Worm (Caenorhabditis elegans) whole organism, early embryonic: ENCODE data around the gene F29A7.8.

Experiments
- B0310.2 ChIP-seq: sonication (generic microtip); optimal IDR thresholded peaks from 2 replicates; lab custom pipeline; 2016; ENCODE audit warnings: mild to moderate bottlenecking, missing genetic modification characterization, missing compliant biosample characterization
- F13C5.2 ChIP-seq: sonication (generic microtip); optimal IDR thresholded peaks from 2 replicates; lab custom pipeline; 2017; ENCODE audit warnings: mild to moderate bottlenecking, missing genetic modification characterization, inconsistent platforms, missing compliant biosample characterization
- aly-1 ChIP-seq: sonication (generic microtip); optimal IDR thresholded peaks from 2 replicates; lab custom pipeline; 2016; ENCODE audit warnings: missing genetic modification characterization, missing compliant biosample characterization
- ama-1 ChIP-seq: fragments of 150-350 bp; optimal IDR thresholded peaks from 2 replicates; lab custom pipeline; 2014
- ceh-13 ChIP-seq: fragments of 200-800 bp; sonication (Bioruptor generic); optimal IDR thresholded peaks from 2 replicates; lab custom pipeline; 2018; ENCODE audit warnings: mild to moderate bottlenecking, missing genetic modification characterization, missing compliant biosample characterization
- ceh-36 ChIP-seq: sonication (generic microtip); optimal IDR thresholded peaks from 2 replicates; lab custom pipeline; 2016; ENCODE audit warnings: missing genetic modification characterization, inconsistent platforms, missing compliant biosample characterization
- ets-7 ChIP-seq: sonication (generic microtip); optimal IDR thresholded peaks from 2 replicates; lab custom pipeline; 2016; ENCODE audit warnings: missing genotype, missing genetic modification characterization, missing compliant biosample characterization
- flt-1 ChIP-seq: fragments of 200-800 bp; sonication (Bioruptor generic); IDR thresholded peaks from 2 replicates; pipeline ENCODE4 v1.3.6; 2022; ENCODE audit warnings: missing genetic modification characterization, missing compliant biosample characterization
- hmbx-1 ChIP-seq: sonication (generic microtip); optimal IDR thresholded peaks from 2 replicates; lab custom pipeline; 2016; ENCODE audit warnings: mild to moderate bottlenecking, missing genetic modification characterization, missing compliant biosample characterization
- hmg-4 ChIP-seq: fragments of 200-800 bp; sonication (Bioruptor generic); optimal IDR thresholded peaks from 2 replicates; lab custom pipeline; 2018; ENCODE audit warnings: mild to moderate bottlenecking, missing genetic modification characterization, missing compliant biosample characterization
- hnd-1 ChIP-seq: sonication (generic microtip); optimal IDR thresholded peaks from 2 replicates; lab custom pipeline; 2016; ENCODE audit warnings: missing genetic modification characterization, missing compliant biosample characterization
- pes-1 ChIP-seq: fragments of 200-800 bp; sonication (Bioruptor generic); IDR thresholded peaks from 2 replicates; pipeline ENCODE4 v1.3.6; 2022; ENCODE audit warnings: missing genetic modification reagents, missing genetic modification characterization, missing compliant biosample characterization
- scrt-1 ChIP-seq: fragments of 200-800 bp; sonication (Bioruptor generic); IDR thresholded peaks from 2 replicates; pipeline ENCODE4 v1.3.6; 2022; ENCODE audit warnings: missing genetic modification characterization, missing compliant biosample characterization
- sea-1 ChIP-seq: fragments of 200-800 bp; sonication (Bioruptor generic); conservative IDR thresholded peaks from 2 replicates; pipeline ENCODE4 v1.3.6; 2022; ENCODE audit warnings: missing genetic modification characterization, missing compliant biosample characterization
- tbx-11 ChIP-seq: fragments of 200-800 bp; sonication (Bioruptor generic); IDR thresholded peaks from 2 replicates; pipeline ENCODE4 v1.3.6; 2022; ENCODE audit warnings: missing genetic modification characterization, missing compliant biosample characterization
- tbx-37 ChIP-seq: fragments of 200-800 bp; sonication (Bioruptor generic); conservative IDR thresholded peaks from 2 replicates; pipeline ENCODE4 v1.3.6; 2022; ENCODE audit warnings: missing genetic modification reagents, missing genetic modification characterization, missing compliant biosample characterization
- tra-4 ChIP-seq: sonication (generic microtip); optimal IDR thresholded peaks from 2 replicates; lab custom pipeline; 2017; ENCODE audit warnings: missing genetic modification characterization, missing compliant biosample characterization

Gene F29A7.8

DNA sequence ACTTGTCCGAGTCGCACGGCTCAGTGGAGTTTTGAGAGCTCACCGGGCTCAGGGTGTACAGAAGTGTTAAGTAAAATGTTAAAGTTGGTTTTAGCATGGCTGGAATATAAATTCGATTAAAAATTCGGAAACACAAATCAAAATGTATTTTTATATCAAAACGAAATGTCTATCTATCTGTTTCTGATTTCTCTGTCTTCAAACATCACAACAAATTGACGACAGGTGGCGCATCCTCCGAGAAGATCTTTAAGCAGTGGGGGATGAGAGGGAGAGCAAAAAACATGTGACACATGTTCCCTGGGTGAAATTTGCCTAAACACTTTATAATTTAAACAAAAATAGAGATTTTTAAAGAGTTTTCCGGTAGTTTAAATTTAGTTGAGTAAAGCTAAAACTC is 11.2 kb upstream of the F29A7.8 start, which contains the start of gene F08D12.7:
Gene F08D12.7, minus strand, starts transcription at position 101 of the 400 bp plus-strand sequence.
- TF ChIP-seq ama-1 (lab: Kevin White, UChicago) = no peak
- TF ChIP-seq scrt-1 (GFP tag; lab: Robert Waterston, UW) = no peak
- TF ChIP-seq ceh-36 (tag; lab: Kevin White, UChicago) = no peak
- TF ChIP-seq F13C5.2 = no peak
- TF ChIP-seq hnd-1 = no peak
- TF ChIP-seq ceh-13 (GFP tag; lab: Kevin White, UChicago) = no peak
- no peak for TF ChIP-seq aly-1
- TF ChIP-seq ets-7 = no peak
- no peak for TF ChIP-seq pes-1 (GFP tag; lab: Robert Waterston, UW)
- no peak for TF ChIP-seq tbx-11
- TF ChIP-seq B0310.2 (tag; lab: Kevin White, UChicago) = no peak
- TF ChIP-seq tra-4 = no peak
- TF ChIP-seq flt-1 (GFP tag; lab: Robert Waterston, UW) = no peak

DNA sequence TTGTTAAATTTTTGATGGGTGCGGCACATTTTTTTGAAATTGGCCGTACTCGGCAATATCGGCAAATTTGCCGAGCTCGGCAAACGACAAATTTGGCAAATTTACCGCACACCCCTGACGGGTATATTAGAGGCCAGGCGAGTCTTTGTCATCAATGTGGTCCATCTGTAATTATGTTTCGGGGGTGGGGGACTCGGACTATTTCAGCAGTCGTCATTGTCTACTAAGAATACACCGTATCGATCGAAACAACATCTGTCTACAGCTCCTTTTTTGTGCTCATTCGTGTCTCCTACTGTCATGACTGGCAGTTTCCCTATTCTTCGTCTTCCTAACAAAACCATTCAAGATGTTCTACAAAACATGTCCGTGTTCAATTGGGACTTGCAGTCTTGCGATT is 8.5 kb upstream of the F29A7.8 start, which contains the start of gene F08D12.15:
Gene F08D12.15, plus strand, starts transcription at position 301 of the 400 bp plus-strand sequence.
- TF ChIP-seq tra-4 (no peak), ama-1 (lab: Kevin White, UChicago) (no peak), sea-1 (GFP tag; lab: Robert Waterston, UW) (no peak), scrt-1 (GFP tag; lab: Robert Waterston, UW) (no peak), hmg-4 (GFP tag; lab: Kevin White, UChicago) (no peak), B0310.2 (tag; lab: Kevin White, UChicago) (no peak), hmbx-1 (no peak), ceh-36 (tag; lab: Kevin White, UChicago) (no peak), pes-1 (GFP tag; lab: Robert Waterston, UW) (no peak), tbx-11 (no peak), ceh-13 (GFP tag; lab: Kevin White, UChicago) (no peak), F13C5.2 (no peak), tbx-37 (GFP tag; lab: Robert Waterston, UW) (no peak)

DNA sequence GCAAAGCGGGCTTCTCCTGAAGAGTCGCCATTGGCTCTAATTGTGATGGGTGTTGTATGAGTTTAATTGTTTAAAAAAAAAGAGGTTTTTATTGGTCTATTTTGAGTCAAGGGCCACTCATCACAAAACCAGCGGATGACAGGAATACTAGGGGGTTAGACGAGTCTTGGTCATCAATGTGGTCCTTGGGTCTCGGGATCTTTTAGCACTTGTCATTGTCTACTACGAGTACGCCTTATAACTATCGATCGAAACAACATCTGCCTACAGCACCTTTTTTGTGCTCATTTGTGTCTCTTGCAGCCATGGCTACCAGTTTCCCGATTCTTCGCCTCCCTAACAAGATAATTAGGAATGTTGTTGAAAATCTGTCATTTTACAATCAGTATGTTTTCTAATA is 6.8 kb upstream of the F29A7.8 start, which contains the start of gene fbxb-108:
Gene fbxb-108, plus strand, starts transcription at position 301 of the 400 bp plus-strand sequence.
- no peak for TF ChIP-seq hmg-4 (GFP tag; lab: Kevin White, UChicago)
- no peak for TF ChIP-seq hnd-1
- TF ChIP-seq ets-7 = no peak
- TF ChIP-seq F13C5.2 = no peak
- TF ChIP-seq aly-1 = no peak
- no peak for TF ChIP-seq ama-1 (lab: Kevin White, UChicago)
- no peak for TF ChIP-seq sea-1 (GFP tag; lab: Robert Waterston, UW)
- no peak for TF ChIP-seq tra-4
- TF ChIP-seq ceh-36 (tag; lab: Kevin White, UChicago) = no peak
- TF ChIP-seq hmbx-1 = no peak
- no peak for TF ChIP-seq tbx-11
- TF ChIP-seq flt-1 (GFP tag; lab: Robert Waterston, UW) = no peak
- TF ChIP-seq pes-1 (GFP tag; lab: Robert Waterston, UW) = no peak
- no peak for TF ChIP-seq ceh-13 (GFP tag; lab: Kevin White, UChicago)
- no peak for TF ChIP-seq B0310.2 (tag; lab: Kevin White, UChicago)

DNA sequence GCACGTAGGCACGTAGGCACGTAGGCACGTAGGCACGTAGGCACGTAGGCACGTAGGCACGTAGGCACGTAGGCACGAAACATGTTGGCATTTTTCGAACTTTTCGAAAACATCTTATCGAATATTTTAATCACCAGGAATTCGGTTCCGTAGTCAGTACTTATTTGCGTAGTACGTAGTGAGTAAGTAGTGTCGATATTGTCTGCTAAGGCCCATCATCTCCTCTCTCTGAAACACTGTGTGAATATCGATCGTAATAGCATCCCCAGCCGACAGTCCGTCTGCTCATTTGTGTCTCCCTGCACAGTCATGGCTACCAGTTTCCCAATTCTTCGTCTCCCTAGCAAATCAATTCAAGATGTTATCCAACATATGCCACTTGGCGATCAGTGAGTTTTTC is 4.3 kb upstream of the F29A7.8 start, which contains the start of gene fbxb-106:
Gene fbxb-106, plus strand, starts transcription at position 301 of the 400 bp plus-strand sequence.
- no peak for TF ChIP-seq F13C5.2
- no peak for TF ChIP-seq ets-7
- TF ChIP-seq flt-1 (GFP tag; lab: Robert Waterston, UW) = no peak

DNA sequence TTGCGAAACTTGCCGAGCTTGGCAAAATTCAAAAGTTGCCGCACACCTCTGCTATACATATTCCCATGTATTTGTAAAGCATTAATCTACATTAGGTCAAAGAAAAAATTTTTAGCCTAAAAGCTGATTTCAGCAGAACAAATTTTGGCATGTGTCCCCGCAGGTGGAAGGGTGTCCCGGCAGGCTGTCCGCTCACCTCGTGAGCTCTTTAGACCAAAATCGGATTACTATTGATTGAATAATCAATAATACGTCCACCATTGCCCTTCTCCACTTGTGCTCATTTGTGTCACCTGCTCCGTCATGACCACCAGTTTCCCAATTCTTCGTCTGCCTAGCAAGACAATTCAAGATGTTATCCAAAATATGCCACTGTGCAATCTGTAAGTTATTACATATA is 622 bp upstream of the F29A7.8 start, which contains the start of gene fbxb-107:
Gene fbxb-107, plus strand, starts transcription at position 297 of the 400 bp plus-strand sequence.
- TF ChIP-seq ceh-36 (tag; lab: Kevin White, UChicago) (no peak), ceh-13 (GFP tag; lab: Kevin White, UChicago) (no peak), pes-1 (GFP tag; lab: Robert Waterston, UW) (no peak), hnd-1 (no peak), flt-1 (GFP tag; lab: Robert Waterston, UW) (no peak), F13C5.2 (no peak), hmbx-1 (no peak), B0310.2 (tag; lab: Kevin White, UChicago) (no peak), tra-4 (no peak), ets-7 (no peak), aly-1 (no peak)

DNA sequence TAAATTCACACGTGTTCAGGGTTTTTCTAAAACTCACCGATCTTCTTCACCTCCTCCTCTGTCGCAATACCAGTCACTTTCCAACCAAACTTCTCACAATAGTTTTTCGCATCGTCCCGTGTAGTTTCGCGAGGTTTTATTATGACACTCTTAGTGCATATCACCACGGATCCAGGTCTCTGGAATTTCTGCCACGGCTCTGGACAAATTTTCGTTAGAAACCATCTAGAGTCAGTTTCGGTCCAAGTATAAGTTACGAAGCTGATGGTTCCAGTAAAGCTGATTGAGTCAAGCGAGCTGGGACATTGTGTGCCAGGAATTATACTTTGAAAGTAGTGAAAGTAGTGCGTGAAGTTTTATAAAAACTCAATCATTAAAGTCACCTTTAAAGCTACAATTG is 1.5 kb downstream of the F29A7.8 start:
- TF ChIP-seq tbx-37 (GFP tag; lab: Robert Waterston, UW) (no peak), ceh-13 (GFP tag; lab: Kevin White, UChicago) (no peak), hmbx-1 (no peak), tra-4 (no peak), hnd-1 (no peak), pes-1 (GFP tag; lab: Robert Waterston, UW) (no peak), aly-1 (no peak), B0310.2 (tag; lab: Kevin White, UChicago) (no peak), F13C5.2 (no peak), sea-1 (GFP tag; lab: Robert Waterston, UW) (no peak), ets-7 (no peak), tbx-11 (no peak), flt-1 (GFP tag; lab: Robert Waterston, UW) (no peak), ama-1 (lab: Kevin White, UChicago) (no peak), hmg-4 (GFP tag; lab: Kevin White, UChicago) (no peak), scrt-1 (GFP tag; lab: Robert Waterston, UW) (no peak), ceh-36 (tag; lab: Kevin White, UChicago) (no peak)

DNA sequence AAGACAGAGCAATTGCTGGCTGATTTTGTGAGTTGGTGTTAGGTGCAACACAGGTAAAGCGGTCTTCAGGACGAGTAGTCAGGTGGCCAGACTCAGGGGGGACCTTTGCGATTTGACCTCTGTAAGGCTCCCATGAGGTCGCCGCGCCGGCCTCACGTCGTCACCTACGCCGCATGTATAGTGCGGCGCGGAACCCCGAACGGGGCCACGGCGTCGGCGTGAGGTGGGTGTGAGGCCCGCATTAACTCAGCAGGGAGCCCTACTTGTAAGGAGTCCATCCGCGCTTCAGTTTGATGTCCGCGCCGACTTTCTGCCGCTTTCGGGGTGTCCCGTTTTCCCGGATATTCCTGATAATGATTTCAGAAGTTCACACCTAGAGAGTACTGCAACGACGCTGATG is 3.3 kb downstream of the F29A7.8 start:
- TF ChIP-seq hmg-4 (GFP tag; lab: Kevin White, UChicago) (no peak), tbx-11 (no peak), hmbx-1 (no peak)

DNA sequence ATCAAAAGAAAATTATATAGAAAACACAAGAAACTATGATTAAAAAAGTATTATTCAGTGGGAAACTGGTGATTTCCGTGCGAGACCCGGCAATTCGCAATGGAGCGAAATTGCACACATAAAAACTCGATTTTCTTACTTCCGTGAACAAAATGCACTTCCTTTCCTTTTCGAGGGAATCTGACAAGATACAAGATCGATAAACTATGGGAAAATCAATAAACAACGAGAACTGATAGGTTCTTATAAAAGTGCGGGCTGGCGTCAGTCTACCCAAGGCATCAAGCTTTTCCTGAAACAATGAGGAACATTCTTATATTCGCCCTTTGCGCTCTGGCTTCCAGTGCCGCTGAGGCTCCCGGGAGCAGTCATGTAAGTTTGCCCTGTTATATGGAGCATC is 4.9 kb downstream of the F29A7.8 start, which contains the start of gene F29A7.3:
Gene F29A7.3, plus strand, starts transcription at position 301 of the 400 bp plus-strand sequence.
- no peak for TF ChIP-seq tra-4
- no peak for TF ChIP-seq F13C5.2
- no peak for TF ChIP-seq ceh-36 (tag; lab: Kevin White, UChicago)
- no peak for TF ChIP-seq hmg-4 (GFP tag; lab: Kevin White, UChicago)
- TF ChIP-seq aly-1 = no peak
- no peak for TF ChIP-seq hnd-1
- TF ChIP-seq ama-1 (lab: Kevin White, UChicago) = no peak
- TF ChIP-seq tbx-37 (GFP tag; lab: Robert Waterston, UW) = no peak
- TF ChIP-seq B0310.2 (tag; lab: Kevin White, UChicago) = no peak
- TF ChIP-seq ets-7 = no peak
- no peak for TF ChIP-seq ceh-13 (GFP tag; lab: Kevin White, UChicago)
- no peak for TF ChIP-seq tbx-11
- no peak for TF ChIP-seq scrt-1 (GFP tag; lab: Robert Waterston, UW)
- no peak for TF ChIP-seq pes-1 (GFP tag; lab: Robert Waterston, UW)
- no peak for TF ChIP-seq flt-1 (GFP tag; lab: Robert Waterston, UW)
- no peak for TF ChIP-seq sea-1 (GFP tag; lab: Robert Waterston, UW)
- TF ChIP-seq hmbx-1 = no peak
